Fruit fly (Drosophila melanogaster) whole organism, adult: ENCODE results near the gene CG32640.

Source experiments
- CG14711 ChIP-seq: fragments of 200-800 bp; sonication (Bioruptor generic); optimal IDR thresholded peaks from 2 replicates; lab custom pipeline; 2018; ENCODE audit warnings: missing biosample characterization, mild to moderate bottlenecking, missing genetic modification characterization, moderate library complexity
- CG5204 ChIP-seq: fragments of 200-800 bp; sonication (Bioruptor generic); optimal IDR thresholded peaks from 2 replicates; lab custom pipeline; 2016; ENCODE audit warnings: missing biosample characterization, missing genetic modification characterization
- CG7101 ChIP-seq: fragments of 200-800 bp; sonication (Bioruptor generic); optimal IDR thresholded peaks from 2 replicates; lab custom pipeline; 2018; ENCODE audit warnings: missing biosample characterization, mild to moderate bottlenecking, missing genetic modification characterization, moderate library complexity
- Clk ChIP-seq: fragments of 200-800 bp; sonication (Bioruptor generic); optimal IDR thresholded peaks from 2 replicates; lab custom pipeline; 2017; ENCODE audit warnings: missing biosample characterization, missing genetic modification characterization
- Hr96 ChIP-seq: fragments of 200-800 bp; sonication (Bioruptor generic); optimal IDR thresholded peaks from 2 replicates; lab custom pipeline; 2016; ENCODE audit warnings: missing biosample characterization, missing genetic modification characterization
- bab1 ChIP-seq: fragments of 200-800 bp; sonication (Bioruptor generic); optimal IDR thresholded peaks from 3 replicates; lab custom pipeline; 2019; ENCODE audit warnings: missing biosample characterization, mild to moderate bottlenecking, missing genetic modification characterization, moderate library complexity
- cic ChIP-seq: fragments of 200-800 bp; sonication (Bioruptor generic); optimal IDR thresholded peaks from 2 replicates; lab custom pipeline; 2017; ENCODE audit warnings: missing biosample characterization, mild to moderate bottlenecking, missing genetic modification characterization, moderate library complexity
- cnc ChIP-seq, 2 experiments: fragments of >200 bp; optimal IDR thresholded peaks; 2 replicates each; lab custom pipeline; 2017
- ovo ChIP-seq: fragments of 200-800 bp; sonication (Bioruptor generic); optimal IDR thresholded peaks from 2 replicates; lab custom pipeline; 2016; ENCODE audit warnings: missing biosample characterization, missing genetic modification characterization
- toe ChIP-seq: fragments of 200-800 bp; sonication (Bioruptor generic); optimal IDR thresholded peaks from 2 replicates; lab custom pipeline; 2016; ENCODE audit warnings: missing biosample characterization, missing genetic modification characterization

dm6 chrX:13138887-13139286, 38.9 kb upstream of the CG32640 start, which contains the start of gene CG32645:
- TF ChIP-seq cnc (optimal IDR thresholded peaks at IDR 0.05; lab: Kevin White, UChicago) (no peak), CG5204 (GFP tag; lab: Kevin White, UChicago) (no peak), Clk (GFP tag; lab: Kevin White, UChicago) (no peak), CG14711 (no peak), ovo (GFP tag; lab: Kevin White, UChicago) (no peak), bab1 (GFP tag; lab: Kevin White, UChicago) (no peak), Hr96 (GFP tag; lab: Kevin White, UChicago) (no peak), toe (GFP tag; lab: Kevin White, UChicago) (no peak), cic (no peak), CG7101 (tag; lab: Kevin White, UChicago) (no peak)
